Worm (Caenorhabditis elegans) whole organism, L4 larva: ENCODE measurements around the gene snb-1.

Experiments used
- F37D6.2 ChIP-seq: sonication (generic microtip); optimal IDR thresholded peaks from 2 replicates; lab custom pipeline; 2016; ENCODE audit warnings: mild to moderate bottlenecking, missing genetic modification characterization, missing compliant biosample characterization
- T20F7.1 ChIP-seq: fragments of 200-800 bp; sonication (Bioruptor generic); optimal IDR thresholded peaks from 2 replicates; lab custom pipeline; 2018; ENCODE audit warnings: mild to moderate bottlenecking, missing genetic modification characterization, missing compliant biosample characterization
- Y105C5A.15 ChIP-seq: fragments of 200-800 bp; sonication (Bioruptor generic); IDR thresholded peaks from 2 replicates; pipeline ENCODE4 v1.3.6; 2022; ENCODE audit warnings: missing genetic modification characterization, missing compliant biosample characterization
- Y5F2A.4 ChIP-seq: fragments of 200-800 bp; sonication (Bioruptor generic); optimal IDR thresholded peaks from 2 replicates; lab custom pipeline; 2018; ENCODE audit warnings: mild to moderate bottlenecking, missing genetic modification characterization, missing compliant biosample characterization
- daf-16 ChIP-seq, 3 experiments: sonication (generic microtip); optimal IDR thresholded peaks; 2 replicates each; lab custom pipeline; 2016 to 2017; ENCODE audit warnings: missing genetic modification characterization in 3 of 3, missing genetic modification reagents in 3 of 3, mild to moderate bottlenecking in 2 of 3, missing compliant biosample characterization in 2 of 3, missing biosample characterization in 1 of 3, moderate library complexity in 1 of 3
- dmd-6 ChIP-seq: fragments of 200-800 bp; sonication (Bioruptor generic); IDR thresholded peaks from 2 replicates; pipeline ENCODE4 v1.3.6; 2022; ENCODE audit warnings: missing genetic modification reagents, missing genetic modification characterization, missing compliant biosample characterization
- dmd-9 ChIP-seq: fragments of 200-800 bp; sonication (Bioruptor generic); IDR thresholded peaks from 2 replicates; pipeline ENCODE4 v1.3.6; 2022; ENCODE audit warnings: missing genetic modification reagents, missing genetic modification characterization, missing compliant biosample characterization
- dpl-1 ChIP-seq: fragments of 150-350 bp; optimal IDR thresholded peaks from 2 replicates; lab custom pipeline; 2014; ENCODE audit warnings: missing biosample characterization, missing genetic modification reagents, missing genetic modification characterization
- dve-1 ChIP-seq: sonication (generic microtip); optimal IDR thresholded peaks from 2 replicates; lab custom pipeline; 2017; ENCODE audit warnings: antibody characterized with exemption, mild to moderate bottlenecking, missing genetic modification characterization, missing compliant biosample characterization; ENCODE audit not compliant: insufficient read depth
- egl-43 ChIP-seq: fragments of 200-800 bp; sonication (Bioruptor generic); IDR thresholded peaks from 2 replicates; pipeline ENCODE4 v1.3.6; 2022; ENCODE audit warnings: missing genetic modification reagents, missing genetic modification characterization, missing compliant biosample characterization
- fos-1 ChIP-seq: fragments of 150-350 bp; optimal IDR thresholded peaks from 2 replicates; lab custom pipeline; 2014; ENCODE audit warnings: missing biosample characterization, missing genetic modification characterization
- gei-8 ChIP-seq: fragments of 200-800 bp; sonication (Bioruptor generic); optimal IDR thresholded peaks from 2 replicates; lab custom pipeline; 2018; ENCODE audit warnings: mild to moderate bottlenecking, missing genetic modification characterization, missing compliant biosample characterization
- hlh-11 ChIP-seq: fragments of 200-800 bp; sonication (Bioruptor generic); optimal IDR thresholded peaks from 2 replicates; lab custom pipeline; 2018; ENCODE audit warnings: mild to moderate bottlenecking, missing genetic modification characterization, missing compliant biosample characterization
- hlh-30 ChIP-seq: sonication (generic microtip); optimal IDR thresholded peaks from 2 replicates; lab custom pipeline; 2017; ENCODE audit warnings: antibody characterized with exemption, mild to moderate bottlenecking, missing genetic modification characterization, missing compliant biosample characterization; ENCODE audit not compliant: insufficient read depth
- hmg-1.1 ChIP-seq: fragments of 200-800 bp; sonication (Bioruptor generic); IDR thresholded peaks from 2 replicates; pipeline ENCODE4 v1.3.6; 2022; ENCODE audit warnings: missing genetic modification reagents, missing genetic modification characterization, missing compliant biosample characterization
- jun-1 ChIP-seq: fragments of 150-350 bp; optimal IDR thresholded peaks from 2 replicates; lab custom pipeline; 2014; ENCODE audit warnings: missing biosample characterization, missing genetic modification reagents, missing genetic modification characterization
- lin-1 ChIP-seq: fragments of 200-800 bp; sonication (Bioruptor generic); IDR thresholded peaks from 2 replicates; pipeline ENCODE4 v1.3.6; 2022; ENCODE audit warnings: missing genetic modification reagents, missing genetic modification characterization, missing compliant biosample characterization
- lin-29 ChIP-seq: fragments of 200-800 bp; sonication (Bioruptor generic); IDR thresholded peaks from 2 replicates; pipeline ENCODE4 v1.3.6; 2022; ENCODE audit warnings: missing genetic modification reagents, missing genetic modification characterization, missing compliant biosample characterization
- lin-38 ChIP-seq: fragments of 200-800 bp; sonication (Bioruptor generic); IDR thresholded peaks from 2 replicates; pipeline ENCODE4 v1.3.6; 2022; ENCODE audit warnings: missing genetic modification reagents, missing genetic modification characterization, missing compliant biosample characterization
- lin-39 ChIP-seq: fragments of 150-350 bp; optimal IDR thresholded peaks from 2 replicates; lab custom pipeline; 2014; ENCODE audit warnings: missing biosample characterization, missing genetic modification reagents, missing genetic modification characterization
- lsy-2 ChIP-seq, 2 experiments: fragments of 150-350 bp in 1 of 2; sonication (generic microtip) in 1 of 2; optimal IDR thresholded peaks; 2 replicates each; lab custom pipeline; 2014 to 2017; ENCODE audit warnings: missing biosample characterization in 2 of 2, missing genetic modification characterization in 2 of 2
- mdt-29 ChIP-seq: fragments of 200-800 bp; sonication (Bioruptor generic); IDR thresholded peaks from 2 replicates; pipeline ENCODE4 v1.3.6; 2022; ENCODE audit warnings: missing genetic modification reagents, missing genetic modification characterization, missing compliant biosample characterization
- mep-1 ChIP-seq: fragments of 150-350 bp; sonication (generic microtip); optimal IDR thresholded peaks from 3 replicates; lab custom pipeline; 2014; ENCODE audit warnings: missing biosample characterization, missing genetic modification characterization
- mes-2 ChIP-seq: sonication (generic microtip); optimal IDR thresholded peaks from 2 replicates; lab custom pipeline; 2016; ENCODE audit warnings: missing genotype, mild to moderate bottlenecking, missing genetic modification characterization, missing compliant biosample characterization; ENCODE audit not compliant: poor library complexity, severe bottlenecking
- mxl-3 ChIP-seq: fragments of 200-800 bp; sonication (Bioruptor generic); optimal IDR thresholded peaks from 2 replicates; lab custom pipeline; 2018; ENCODE audit warnings: mild to moderate bottlenecking, missing genetic modification characterization, missing compliant biosample characterization
- nhr-102 ChIP-seq: sonication (generic microtip); optimal IDR thresholded peaks from 2 replicates; lab custom pipeline; 2016; ENCODE audit warnings: mild to moderate bottlenecking, missing genetic modification characterization, moderate library complexity, missing compliant biosample characterization
- nhr-28 ChIP-seq: fragments of 150-350 bp; optimal IDR thresholded peaks from 2 replicates; lab custom pipeline; 2014; ENCODE audit warnings: missing biosample characterization, missing genetic modification characterization
- nhr-42 ChIP-seq: fragments of 200-800 bp; sonication (Bioruptor generic); IDR thresholded peaks from 2 replicates; pipeline ENCODE4 v1.3.6; 2022; ENCODE audit warnings: missing genetic modification characterization, missing compliant biosample characterization
- nhr-48 ChIP-seq: sonication (generic microtip); optimal IDR thresholded peaks from 2 replicates; lab custom pipeline; 2016; ENCODE audit warnings: mild to moderate bottlenecking, missing genetic modification characterization, missing compliant biosample characterization
- nhr-77 ChIP-seq: fragments of 150-350 bp; optimal IDR thresholded peaks from 2 replicates; lab custom pipeline; 2014; ENCODE audit warnings: missing biosample characterization, missing genetic modification characterization
- pha-4 ChIP-seq, 2 experiments: fragments of 150-350 bp in 1 of 2; fragments of 200-800 bp in 1 of 2; sonication (Bioruptor generic) in 1 of 2; IDR thresholded peaks in 1 of 2; optimal IDR thresholded peaks in 1 of 2; 2 replicates each; pipeline versions ENCODE4 v1.3.6 to Lab custom; 2014 to 2022; ENCODE audit warnings: missing genetic modification characterization in 2 of 2, missing genetic modification reagents in 2 of 2, missing biosample characterization in 1 of 2, missing compliant biosample characterization in 1 of 2
- php-3 ChIP-seq: fragments of 200-800 bp; sonication (Bioruptor generic); IDR thresholded peaks from 2 replicates; pipeline ENCODE4 v1.3.6; 2022; ENCODE audit warnings: missing genetic modification reagents, missing genetic modification characterization, missing compliant biosample characterization
- pqm-1 ChIP-seq: sonication (generic microtip); optimal IDR thresholded peaks from 2 replicates; lab custom pipeline; 2017; ENCODE audit warnings: missing biosample characterization, missing genetic modification characterization
- saeg-2 ChIP-seq: fragments of 200-800 bp; sonication (Bioruptor generic); IDR thresholded peaks from 2 replicates; pipeline ENCODE4 v1.3.6; 2022; ENCODE audit warnings: missing genetic modification reagents, missing genetic modification characterization, missing compliant biosample characterization
- spr-1 ChIP-seq: sonication (generic microtip); optimal IDR thresholded peaks from 2 replicates; lab custom pipeline; 2016; ENCODE audit warnings: mild to moderate bottlenecking, missing genetic modification characterization, missing compliant biosample characterization
- tag-97 ChIP-seq: fragments of 200-800 bp; sonication (Bioruptor generic); IDR thresholded peaks from 2 replicates; pipeline ENCODE4 v1.3.6; 2022; ENCODE audit warnings: missing genetic modification characterization, missing compliant biosample characterization
- tra-1 ChIP-seq: fragments of 200-800 bp; sonication (Bioruptor generic); IDR thresholded peaks from 2 replicates; pipeline ENCODE4 v1.3.6; 2022; ENCODE audit warnings: missing genetic modification reagents, missing genetic modification characterization, missing compliant biosample characterization
- unc-62 ChIP-seq, 3 experiments: fragments of 150-350 bp in 1 of 3; sonication (generic microtip); optimal IDR thresholded peaks in 2 of 3; peaks in 1 of 3; 1 replicate in 1 of 3; 2 replicates in 2 of 3; lab custom pipeline; 2014 to 2017; ENCODE audit warnings: missing biosample characterization in 3 of 3, missing genetic modification characterization in 3 of 3, missing genetic modification reagents in 3 of 3, missing genotype in 1 of 3
- zag-1 ChIP-seq: fragments of 150-350 bp; optimal IDR thresholded peaks from 2 replicates; lab custom pipeline; 2014; ENCODE audit warnings: missing biosample characterization, missing genetic modification characterization
- ztf-7 ChIP-seq: fragments of 150-350 bp; optimal IDR thresholded peaks from 2 replicates; lab custom pipeline; 2014; ENCODE audit warnings: missing biosample characterization, missing genetic modification characterization

The snb-1 gene

ce11 chrV:6614152-6614734, 42.1 kb downstream of the snb-1 start, which contains the start of gene cpr-4:
TSS of gene cpr-4 (plus strand) at chrV:6614674.
- TF ChIP-seq spr-1 (tag; lab: Kevin White, UChicago), result no peak
- TF ChIP-seq nhr-42 (GFP tag; lab: Robert Waterston, UW), result no peak
- TF ChIP-seq dmd-6 (GFP tag; lab: Robert Waterston, UW), result peak; percentile 96
- TF ChIP-seq mep-1, result peak; percentile 45
- TF ChIP-seq saeg-2 (GFP tag; lab: Robert Waterston, UW), result peak; percentile 64; the same call in 1 of the 2 replicates
- TF ChIP-seq mxl-3, result peak; percentile 12
- TF ChIP-seq nhr-28, result peak; percentile 95
- no peak for TF ChIP-seq lin-29 (GFP tag; lab: Robert Waterston, UW)
- TF ChIP-seq jun-1, result peak; percentile 27
- TF ChIP-seq mdt-29 (GFP tag; lab: Robert Waterston, UW), result no peak
- 0 out of 2 replicates have a peak, but pooled peaks have one; percentile 11 for TF ChIP-seq dmd-9 (GFP tag; lab: Robert Waterston, UW)
- peak; percentile 86 for TF ChIP-seq nhr-48 (tag; lab: Kevin White, UChicago)
- no peak for TF ChIP-seq lsy-2 (tag; optimal IDR thresholded peaks at IDR 0.05; lab: Kevin White, UChicago)
- peak; percentile 88 for TF ChIP-seq nhr-77 (tag; lab: Kevin White, UChicago)
- TF ChIP-seq php-3 (GFP tag; lab: Robert Waterston, UW), result peak; percentile 28; the same call in 1 of the 2 replicates
- TF ChIP-seq Y105C5A.15 (GFP tag; lab: Robert Waterston, UW), result no peak
- TF ChIP-seq tag-97 (GFP tag; lab: Robert Waterston, UW), result no peak
- peak; percentile 38 for TF ChIP-seq mes-2 (tag; lab: Kevin White, UChicago)
- peak in 1 of 2 experiments; percentile 50 for TF ChIP-seq daf-16 (GFP tag; optimal IDR thresholded peaks at IDR 0.05; lab: Kevin White, UChicago)
- peak; percentile 88 for TF ChIP-seq daf-16 (tag; optimal IDR thresholded peaks at IDR 0.05; lab: Kevin White, UChicago)
- peak; percentile 48 for TF ChIP-seq T20F7.1 (GFP tag; lab: Kevin White, UChicago)
- TF ChIP-seq egl-43 (GFP tag; lab: Robert Waterston, UW), result no peak
- TF ChIP-seq dve-1 (tag; lab: Kevin White, UChicago), result peak; percentile 95
- no peak for TF ChIP-seq gei-8 (GFP tag; lab: Kevin White, UChicago)
- TF ChIP-seq pha-4 (GFP tag; IDR thresholded peaks at IDR 0.05; lab: Robert Waterston, UW), result 0 out of 2 replicates have a peak, but pooled peaks have one; percentile 39
- TF ChIP-seq pha-4 (tag; optimal IDR thresholded peaks at IDR 0.05; lab: Kevin White, UChicago), result no peak
- TF ChIP-seq fos-1 (tag; lab: Kevin White, UChicago), result peak; percentile 8
- TF ChIP-seq pqm-1 (tag; lab: Kevin White, UChicago), result peak; percentile 98
- TF ChIP-seq lin-39 (tag; lab: Kevin White, UChicago), result no peak
- no peak for TF ChIP-seq Y5F2A.4 (GFP tag; lab: Kevin White, UChicago)
- TF ChIP-seq tra-1, result 0 out of 2 replicates have a peak, but pooled peaks have one; percentile 35
- peak; percentile 74 for TF ChIP-seq hlh-30 (tag; lab: Kevin White, UChicago)
- peak in 1 of 2 experiments; percentile 96 for TF ChIP-seq unc-62 (GFP tag; optimal IDR thresholded peaks at IDR 0.05 in 1 of 2; lab: Kevin White, UChicago)
- no peak for TF ChIP-seq unc-62 (tag; optimal IDR thresholded peaks at IDR 0.05; lab: Kevin White, UChicago)
- no peak for TF ChIP-seq F37D6.2 (tag; lab: Kevin White, UChicago)
- TF ChIP-seq lin-1, result peak; percentile 77; the same call in 1 of the 2 replicates
- TF ChIP-seq hlh-11 (tag; lab: Kevin White, UChicago), result peak; percentile 88
- peak; percentile 74 for TF ChIP-seq nhr-102 (tag; lab: Kevin White, UChicago)
- no peak for TF ChIP-seq ztf-7 (tag; lab: Kevin White, UChicago)

- no peak for TF ChIP-seq jun-1
- TF ChIP-seq lsy-2 (tag; optimal IDR thresholded peaks at IDR 0.05; lab: Kevin White, UChicago), result peak in 1 of 2 experiments; percentile 90
- no peak for TF ChIP-seq hmg-1.1 (GFP tag; lab: Robert Waterston, UW)
- peak; percentile 2 for TF ChIP-seq T20F7.1 (GFP tag; lab: Kevin White, UChicago)
- TF ChIP-seq lin-38 (GFP tag; lab: Robert Waterston, UW), result peak; percentile 32; the same call in 1 of the 2 replicates
- TF ChIP-seq dmd-6 (GFP tag; lab: Robert Waterston, UW), result no peak
- peak; percentile 32 for TF ChIP-seq dpl-1 (GFP tag; lab: Kevin White, UChicago)
- TF ChIP-seq mes-2 (tag; lab: Kevin White, UChicago), result peak; percentile 43
- TF ChIP-seq zag-1 (tag; lab: Kevin White, UChicago), result no peak
These were observed 44.8 kb downstream of the snb-1 start for ce11 chrV:6611504-6611903.
